Worm (Caenorhabditis elegans) whole organism, midembryonic: ENCODE measurements around the gene F11A10.6.
A peak's percentile ranks its signal among the peaks of the same experiment; 100 is the strongest.

Experiments
- T22C8.4 ChIP-seq: fragments of 200-800 bp; sonication (Bioruptor generic); IDR thresholded peaks from 2 replicates; pipeline ENCODE4 v1.3.6; 2022; ENCODE audit warnings: missing genetic modification characterization, missing compliant biosample characterization
- cog-1 ChIP-seq: sonication (generic microtip); optimal IDR thresholded peaks from 2 replicates; lab custom pipeline; 2016; ENCODE audit warnings: missing genetic modification characterization, missing compliant biosample characterization
- flt-1 ChIP-seq: fragments of 200-800 bp; sonication (Bioruptor generic); IDR thresholded peaks from 2 replicates; pipeline ENCODE4 v1.3.6; 2022; ENCODE audit warnings: missing genetic modification characterization, missing compliant biosample characterization
- klf-2 ChIP-seq: fragments of 200-800 bp; sonication (Bioruptor generic); conservative IDR thresholded peaks from 2 replicates; pipeline ENCODE4 v1.3.6; 2022; ENCODE audit warnings: missing genetic modification reagents, missing genetic modification characterization, missing compliant biosample characterization
- med-1 ChIP-seq: sonication (generic microtip); optimal IDR thresholded peaks from 2 replicates; lab custom pipeline; 2017; ENCODE audit warnings: missing genetic modification characterization, mild to moderate bottlenecking, missing compliant biosample characterization, antibody characterized with exemption, missing genetic modification reagents; ENCODE audit not compliant: insufficient read depth
- ref-1 ChIP-seq: fragments of 200-800 bp; sonication (Bioruptor generic); conservative IDR thresholded peaks from 2 replicates; pipeline ENCODE4 v1.3.6; 2022; ENCODE audit warnings: missing genetic modification reagents, missing genetic modification characterization, missing compliant biosample characterization
- tab-1 ChIP-seq: fragments of 200-800 bp; sonication (Bioruptor generic); IDR thresholded peaks from 2 replicates; pipeline ENCODE4 v1.3.6; 2022; ENCODE audit warnings: missing genetic modification characterization, missing compliant biosample characterization
- ztf-23 ChIP-seq: fragments of 200-800 bp; sonication (Bioruptor generic); IDR thresholded peaks from 2 replicates; pipeline ENCODE4 v1.3.6; 2022; ENCODE audit warnings: missing genetic modification reagents, missing genetic modification characterization, missing compliant biosample characterization
- ztf-29 ChIP-seq: fragments of 200-800 bp; sonication (Bioruptor generic); IDR thresholded peaks from 2 replicates; pipeline ENCODE4 v1.3.6; 2022; ENCODE audit warnings: missing genetic modification reagents, missing genetic modification characterization, missing compliant biosample characterization

The F11A10.6 gene

DNA sequence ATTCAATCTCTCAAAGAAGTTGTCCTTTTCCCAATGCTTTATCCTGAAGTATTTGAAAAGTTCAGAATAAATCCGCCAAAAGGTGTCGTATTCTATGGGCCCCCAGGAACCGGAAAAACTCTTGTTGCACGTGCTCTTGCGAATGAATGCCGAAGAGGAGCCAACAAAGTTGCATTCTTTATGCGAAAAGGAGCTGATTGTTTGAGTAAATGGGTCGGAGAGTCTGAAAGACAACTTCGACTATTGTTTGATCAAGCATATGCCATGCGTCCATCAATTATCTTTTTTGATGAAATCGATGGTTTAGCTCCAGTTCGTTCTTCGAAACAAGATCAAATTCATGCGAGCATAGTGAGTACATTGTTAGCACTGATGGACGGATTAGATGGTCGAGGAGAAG lies 8.6 kb downstream of the F11A10.6 start:
- TF ChIP-seq med-1 (GFP tag; lab: Kevin White, UChicago) (no peak), cog-1 (no peak), tab-1 (no peak), ztf-29 (no peak), T22C8.4 (no peak), ztf-23 (no peak), klf-2 (no peak), ref-1 (GFP tag; lab: Robert Waterston, UW) (no peak), flt-1 (GFP tag; lab: Robert Waterston, UW) (no peak)

DNA sequence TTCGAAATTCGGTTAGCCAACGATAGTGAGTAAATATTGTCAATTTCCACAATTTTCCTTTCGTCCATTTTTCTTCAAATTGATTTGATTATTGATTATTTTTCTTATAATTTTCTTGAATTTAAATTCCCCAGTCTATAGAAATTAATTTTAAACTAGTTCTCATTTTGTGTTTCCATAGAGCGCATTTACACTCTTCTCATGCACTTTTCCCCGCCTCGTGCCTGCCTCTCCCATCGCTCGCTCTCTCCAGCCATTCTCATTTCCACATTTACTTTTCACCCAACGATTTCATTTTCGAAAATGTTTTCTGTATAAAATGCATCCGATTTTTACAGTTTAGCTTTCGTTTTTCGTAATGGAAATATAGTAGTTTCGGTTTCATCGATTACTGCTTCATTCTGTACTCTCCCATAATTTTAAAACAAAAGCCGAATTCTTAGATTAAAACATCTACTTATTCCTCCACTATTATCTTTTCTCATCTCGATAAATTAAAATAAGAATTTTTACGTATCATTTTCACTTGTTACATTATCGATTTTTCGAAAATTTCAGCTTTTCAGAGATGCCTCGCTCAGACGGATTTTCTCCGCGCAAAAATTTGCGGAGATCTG lies 10.4 kb downstream of the F11A10.6 start, which contains the start of gene lex-1:
lex-1 (plus strand) TSS at position 567 of the 617 bp plus-strand sequence.
- TF ChIP-seq ref-1 (GFP tag; lab: Robert Waterston, UW) (no peak), T22C8.4 (no peak)

DNA sequence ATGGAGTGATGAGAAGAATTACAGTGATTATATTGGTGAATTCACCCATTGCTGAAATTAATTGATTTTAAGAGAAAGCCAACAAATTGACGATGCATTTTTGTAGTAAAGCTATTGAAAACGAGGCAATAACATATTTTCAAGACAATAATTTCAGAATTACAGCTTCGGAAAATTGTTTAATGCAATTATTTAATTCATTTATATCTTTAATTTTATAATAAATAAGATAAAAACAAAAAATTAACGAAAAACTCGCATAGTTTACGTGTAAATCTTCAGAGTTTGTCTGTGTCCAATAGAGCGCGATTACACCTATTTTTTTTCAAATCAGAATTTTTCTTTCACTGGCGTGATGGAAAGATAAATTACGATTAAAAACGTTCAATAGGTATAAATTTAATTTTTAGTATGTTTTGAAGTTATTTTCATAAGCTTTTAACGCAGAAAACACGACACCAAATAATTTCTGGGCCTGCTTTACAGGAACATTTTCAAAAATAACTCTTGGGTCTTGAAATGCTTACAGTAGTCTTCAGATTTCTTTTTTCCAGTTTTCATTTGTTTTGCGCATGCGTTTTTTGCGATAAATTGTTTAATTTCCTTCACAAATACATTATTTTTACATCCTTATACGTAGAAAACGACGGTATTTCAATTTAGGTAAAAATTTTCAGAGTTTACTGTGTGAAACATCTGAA lies 11.2 kb downstream of the F11A10.6 start, which contains the start of gene tmed-1:
tmed-1 (minus strand) TSS at position 51 of the 701 bp plus-strand sequence.
- no peak for TF ChIP-seq klf-2
- TF ChIP-seq ztf-29: no peak
- no peak for TF ChIP-seq ztf-23
- TF ChIP-seq T22C8.4: no peak
- TF ChIP-seq cog-1: no peak
- no peak for TF ChIP-seq tab-1
- TF ChIP-seq flt-1 (GFP tag; lab: Robert Waterston, UW): no peak
- no peak for TF ChIP-seq ref-1 (GFP tag; lab: Robert Waterston, UW)
- TF ChIP-seq med-1 (GFP tag; lab: Kevin White, UChicago): no peak

DNA sequence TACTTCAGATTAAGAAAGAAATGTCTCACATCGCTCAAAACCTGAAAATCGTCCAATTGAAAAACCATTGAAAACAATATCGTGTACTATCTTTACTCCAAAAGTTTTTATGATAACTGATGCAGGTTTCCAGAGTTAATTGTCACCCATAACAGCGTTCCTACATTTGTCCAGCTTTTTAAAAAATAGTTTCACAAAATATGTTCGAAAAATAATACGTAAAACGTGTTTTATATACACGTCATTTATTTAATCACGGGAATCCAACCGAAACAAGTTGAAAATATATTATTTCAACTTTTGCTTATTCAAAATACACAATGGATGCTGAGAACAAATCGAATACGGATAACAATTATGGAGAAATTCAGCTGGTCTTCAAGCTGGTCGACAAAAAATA lies 14.0 kb downstream of the F11A10.6 start, which contains the start of gene K08E4.7:
K08E4.7 (plus strand) TSS at position 301 of the 400 bp plus-strand sequence.
- TF ChIP-seq cog-1: no peak

DNA sequence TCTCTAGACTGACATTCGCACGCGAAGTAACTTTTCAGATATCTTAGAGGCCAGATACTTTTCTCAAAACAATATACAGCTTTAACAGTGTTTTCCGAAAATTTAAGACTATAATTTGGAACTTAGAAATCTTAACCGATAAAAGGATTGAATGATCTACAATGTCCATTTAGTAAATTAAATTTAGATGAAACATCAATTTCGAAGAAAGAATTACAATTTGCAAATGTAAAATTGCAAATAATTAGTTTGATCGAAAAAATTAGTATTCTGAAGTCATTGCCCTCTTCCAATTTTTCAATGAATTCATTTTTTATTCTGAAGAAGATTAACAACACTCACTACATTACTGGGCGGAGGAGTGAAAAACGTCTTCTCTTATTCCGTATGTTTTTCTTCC lies 20.9 kb downstream of the F11A10.6 start, which contains the start of gene bath-37:
bath-37 (plus strand) TSS at position 301 of the 400 bp plus-strand sequence.
- TF ChIP-seq cog-1 (no peak), ref-1 (GFP tag; lab: Robert Waterston, UW) (no peak), ztf-29 (no peak), ztf-23 (no peak), T22C8.4 (no peak), klf-2 (no peak), med-1 (GFP tag; lab: Kevin White, UChicago) (no peak), flt-1 (GFP tag; lab: Robert Waterston, UW) (no peak), tab-1 (no peak)

DNA sequence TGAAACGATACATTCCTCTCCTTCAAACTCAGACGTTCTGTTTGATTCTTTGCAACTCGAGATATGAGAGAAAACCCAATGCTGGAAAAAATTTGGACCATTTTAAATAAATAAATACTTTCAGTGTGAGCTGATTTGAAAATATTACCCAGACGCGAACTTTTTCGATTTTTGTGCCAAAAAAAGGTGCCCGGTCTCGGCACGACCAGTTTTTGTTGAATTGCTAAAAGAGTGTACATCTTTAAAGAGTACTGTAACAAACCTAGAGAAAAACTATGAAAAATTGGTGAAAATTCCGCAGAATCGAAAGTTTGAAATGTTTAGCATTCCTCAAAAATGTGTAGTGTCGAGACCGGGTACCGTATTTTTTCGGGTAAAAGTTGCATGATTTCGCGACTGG lies 28.2 kb downstream of the F11A10.6 start, which contains the start of gene K08E4.8:
K08E4.8 (minus strand) TSS at position 101 of the 400 bp plus-strand sequence.
- TF ChIP-seq klf-2: no peak
- no peak for TF ChIP-seq cog-1
- no peak for TF ChIP-seq T22C8.4

DNA sequence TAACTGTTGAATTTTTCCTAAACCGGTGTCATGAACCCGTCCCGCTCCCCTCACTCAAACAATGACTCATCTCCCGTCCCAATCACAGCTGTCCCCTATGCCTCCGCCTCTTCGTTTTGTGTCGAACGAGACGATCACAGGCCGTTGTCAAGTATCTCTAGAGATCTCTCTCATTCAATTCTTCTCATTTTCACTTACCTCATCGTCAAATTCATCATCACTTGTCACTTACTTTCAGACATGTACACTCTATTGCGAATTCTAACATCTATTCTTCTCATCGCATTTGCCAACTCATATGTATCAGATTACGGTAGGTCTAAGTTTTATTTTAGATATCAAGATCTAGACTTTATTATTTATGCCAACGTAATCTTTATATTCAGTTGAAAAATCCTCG lies 31.9 kb downstream of the F11A10.6 start, which contains the start of gene K08E4.3:
K08E4.3 (plus strand) TSS at position 235 of the 400 bp plus-strand sequence.
- TF ChIP-seq med-1 (GFP tag; lab: Kevin White, UChicago) (no peak), flt-1 (GFP tag; lab: Robert Waterston, UW) (no peak), klf-2 (no peak), T22C8.4 (no peak), ztf-23 (no peak), ref-1 (GFP tag; lab: Robert Waterston, UW) (no peak), ztf-29 (no peak), tab-1 (no peak), cog-1 (no peak)

DNA sequence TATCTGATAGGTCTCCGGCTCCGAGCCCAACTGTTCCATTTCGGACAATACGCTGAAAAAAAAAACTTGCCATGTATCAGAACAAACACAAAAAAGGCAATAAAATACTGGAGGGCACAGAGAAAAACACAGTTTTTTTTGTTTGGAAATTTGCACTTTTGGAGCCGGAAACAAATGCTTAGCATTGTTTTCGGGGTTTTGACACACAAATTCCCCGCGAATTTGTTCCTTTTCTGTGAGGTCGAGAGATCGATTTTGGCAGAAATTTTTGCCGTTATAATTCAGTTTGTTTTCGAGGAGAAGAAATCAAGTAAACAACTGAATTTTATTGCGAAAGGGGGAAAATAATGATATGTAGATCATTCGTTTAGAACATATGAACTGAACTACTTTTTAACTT lies 32.8 kb downstream of the F11A10.6 start, which contains the start of gene K08E4.2:
K08E4.2 (minus strand) TSS at position 54 of the 400 bp plus-strand sequence.
- TF ChIP-seq ref-1 (GFP tag; lab: Robert Waterston, UW): no peak
- no peak for TF ChIP-seq cog-1
- no peak for TF ChIP-seq ztf-29

DNA sequence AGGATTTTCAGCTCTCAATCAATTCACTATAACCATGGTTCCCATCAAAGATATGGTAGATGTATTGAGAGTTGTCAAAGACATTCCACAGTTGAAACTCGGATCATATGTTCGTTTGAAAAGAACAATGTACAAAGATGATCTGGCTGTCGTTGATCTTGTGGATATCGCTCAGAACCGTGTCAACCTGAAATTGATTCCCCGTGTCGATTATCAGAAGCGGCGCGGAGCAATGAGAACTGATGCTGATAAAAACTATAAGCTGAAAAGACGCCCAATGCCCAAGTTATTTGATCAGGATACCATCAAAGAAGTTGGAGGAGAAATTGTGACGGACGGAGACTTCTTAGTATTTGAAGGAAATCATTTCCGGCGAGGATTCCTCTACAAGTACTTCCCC lies 37.0 kb downstream of the F11A10.6 start:
- TF ChIP-seq ztf-29: no peak
- TF ChIP-seq klf-2: no peak
- no peak for TF ChIP-seq med-1 (GFP tag; lab: Kevin White, UChicago)
- no peak for TF ChIP-seq tab-1
- TF ChIP-seq cog-1: no peak
- TF ChIP-seq ref-1 (GFP tag; lab: Robert Waterston, UW): no peak
- TF ChIP-seq flt-1 (GFP tag; lab: Robert Waterston, UW): no peak
- no peak for TF ChIP-seq ztf-23
- no peak for TF ChIP-seq T22C8.4

DNA sequence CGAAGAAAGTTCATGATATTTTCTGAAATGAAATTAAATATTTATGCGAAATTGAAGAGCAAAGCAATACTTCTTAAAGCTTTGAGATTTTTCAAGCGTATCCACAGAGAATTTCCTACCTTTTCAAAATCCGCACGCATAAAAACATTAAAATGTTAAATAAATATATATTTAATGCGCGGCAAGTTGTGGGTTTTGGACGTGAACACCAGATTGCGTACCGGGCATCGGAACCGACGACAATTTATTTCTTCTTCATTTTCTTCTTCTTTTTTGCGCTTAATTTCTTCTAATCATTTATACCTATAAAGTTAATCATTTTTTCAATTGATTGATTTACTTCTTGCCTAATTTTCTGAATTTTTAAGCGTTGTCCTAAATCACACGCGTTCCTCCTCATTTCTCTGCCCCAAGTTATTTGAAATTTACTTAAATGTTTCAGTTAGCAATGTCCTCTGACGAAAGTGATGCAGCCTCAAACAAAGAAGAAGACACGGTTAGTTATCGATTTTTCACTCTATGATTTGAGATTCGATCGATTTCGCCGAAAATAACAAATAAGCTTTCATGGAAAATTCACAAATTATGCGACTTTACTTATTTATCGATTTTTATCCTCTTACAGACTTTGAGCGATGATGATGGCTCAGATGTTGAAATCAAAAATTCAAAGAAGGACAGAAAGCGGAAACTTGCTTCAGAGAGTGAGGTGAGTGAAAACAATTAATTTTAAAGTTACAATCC lies 38.2 kb downstream of the F11A10.6 start, which contains the start of the genes bre-5 and spt-5:
bre-5 (minus strand) TSS at position 167 of the 744 bp plus-strand sequence.
spt-5 (plus strand) TSS at position 443 of the 744 bp plus-strand sequence.
- TF ChIP-seq cog-1: no peak
- peak; percentile 53; the same call in 1 of the 2 replicates for TF ChIP-seq T22C8.4
